Worm (Caenorhabditis elegans) whole organism, young adult: Measurements from ENCODE around the gene F56C3.9.
A peak's percentile ranks its signal among the peaks of the same experiment; 100 is the strongest.

ENCODE experiments used
- B0035.1 ChIP-seq: sonication (generic microtip); optimal IDR thresholded peaks from 2 replicates; lab custom pipeline; 2016; ENCODE audit warnings: missing genetic modification characterization, mild to moderate bottlenecking, missing compliant biosample characterization, missing genotype, missing genetic modification reagents
- D2030.7 ChIP-seq: fragments of 200-800 bp; sonication (Bioruptor generic); IDR thresholded peaks from 2 replicates; pipeline ENCODE4 v1.3.6; 2022; ENCODE audit warnings: missing genetic modification reagents, missing genetic modification characterization, missing compliant biosample characterization
- F39B2.1 ChIP-seq: fragments of 200-800 bp; sonication (Bioruptor generic); IDR thresholded peaks from 2 replicates; pipeline ENCODE4 v1.3.6; 2022; ENCODE audit warnings: missing genetic modification reagents, missing genetic modification characterization, missing compliant biosample characterization
- F49E8.2 ChIP-seq: sonication (generic microtip); optimal IDR thresholded peaks from 3 replicates; lab custom pipeline; 2017; ENCODE audit warnings: missing genetic modification characterization, mild to moderate bottlenecking, missing compliant biosample characterization, antibody characterized with exemption, moderate library complexity; ENCODE audit not compliant: insufficient read depth
- T26A5.8 ChIP-seq: sonication (generic microtip); optimal IDR thresholded peaks from 2 replicates; lab custom pipeline; 2016; ENCODE audit warnings: missing genetic modification characterization, missing compliant biosample characterization
- Y53F4B.3 ChIP-seq: fragments of 200-800 bp; sonication (Bioruptor generic); IDR thresholded peaks from 2 replicates; pipeline ENCODE4 v1.3.6; 2022; ENCODE audit warnings: missing genetic modification reagents, missing genetic modification characterization, missing compliant biosample characterization
- Y67H2A.10 ChIP-seq: fragments of 200-800 bp; sonication (Bioruptor generic); conservative IDR thresholded peaks from 2 replicates; pipeline ENCODE4 v1.3.6; 2022; ENCODE audit warnings: missing genetic modification reagents, missing genetic modification characterization, missing compliant biosample characterization
- ZK185.1 ChIP-seq: sonication (generic microtip); optimal IDR thresholded peaks from 2 replicates; lab custom pipeline; 2016; ENCODE audit warnings: mild to moderate bottlenecking, missing genetic modification characterization, missing compliant biosample characterization; ENCODE audit not compliant: poor library complexity, severe bottlenecking
- bed-2 ChIP-seq: fragments of 200-800 bp; sonication (Bioruptor generic); IDR thresholded peaks from 2 replicates; pipeline ENCODE4 v1.3.6; 2022; ENCODE audit warnings: missing genetic modification reagents, missing genetic modification characterization, missing compliant biosample characterization
- cebp-2 ChIP-seq: fragments of 200-800 bp; sonication (Bioruptor generic); IDR thresholded peaks from 2 replicates; pipeline ENCODE4 v1.3.6; 2022; ENCODE audit warnings: missing genetic modification characterization, missing compliant biosample characterization
- ceh-100 ChIP-seq: fragments of 200-800 bp; sonication (Bioruptor generic); IDR thresholded peaks from 2 replicates; pipeline ENCODE4 v1.3.6; 2022; ENCODE audit warnings: missing genetic modification reagents, missing genetic modification characterization, missing compliant biosample characterization
- ceh-27 ChIP-seq: fragments of 200-800 bp; sonication (Bioruptor generic); optimal IDR thresholded peaks from 2 replicates; lab custom pipeline; 2018; ENCODE audit warnings: mild to moderate bottlenecking, missing genetic modification characterization, moderate library complexity, missing compliant biosample characterization
- dpff-1 ChIP-seq: sonication (generic microtip); optimal IDR thresholded peaks from 2 replicates; lab custom pipeline; 2017; ENCODE audit warnings: mild to moderate bottlenecking, missing genetic modification characterization, missing compliant biosample characterization
- dpl-1 ChIP-seq: fragments of 150-350 bp; optimal IDR thresholded peaks from 2 replicates; lab custom pipeline; 2014; ENCODE audit warnings: missing biosample characterization, missing genetic modification reagents, missing genetic modification characterization
- egrh-3 ChIP-seq: fragments of 200-800 bp; sonication (Bioruptor generic); IDR thresholded peaks from 2 replicates; pipeline ENCODE4 v1.3.6; 2022; ENCODE audit warnings: missing genetic modification reagents, missing genetic modification characterization, missing compliant biosample characterization
- ets-4 ChIP-seq: fragments of 200-800 bp; sonication (Bioruptor generic); optimal IDR thresholded peaks from 2 replicates; lab custom pipeline; 2018; ENCODE audit warnings: mild to moderate bottlenecking, missing genetic modification characterization, missing compliant biosample characterization
- fkh-3 ChIP-seq: sonication (generic microtip); optimal IDR thresholded peaks from 2 replicates; lab custom pipeline; 2016; ENCODE audit warnings: mild to moderate bottlenecking, missing genetic modification characterization, missing compliant biosample characterization
- hlh-12 ChIP-seq: sonication (generic microtip); optimal IDR thresholded peaks from 2 replicates; lab custom pipeline; 2016; ENCODE audit warnings: missing genetic modification characterization, missing compliant biosample characterization
- hlh-26 ChIP-seq: fragments of 200-800 bp; sonication (Bioruptor generic); conservative IDR thresholded peaks from 2 replicates; pipeline ENCODE4 v1.3.6; 2022; ENCODE audit warnings: missing genetic modification reagents, missing genetic modification characterization, missing compliant biosample characterization
- let-526 ChIP-seq: fragments of 200-800 bp; sonication (Bioruptor generic); IDR thresholded peaks from 2 replicates; pipeline ENCODE4 v1.3.6; 2022; ENCODE audit warnings: missing genetic modification reagents, missing genetic modification characterization, missing compliant biosample characterization
- lsy-27 ChIP-seq: sonication (generic microtip); optimal IDR thresholded peaks from 2 replicates; lab custom pipeline; 2017; ENCODE audit warnings: missing genetic modification characterization, mild to moderate bottlenecking, missing compliant biosample characterization, antibody characterized with exemption, missing genotype, borderline replicate concordance; ENCODE audit not compliant: insufficient read depth
- madf-3 ChIP-seq: fragments of 200-800 bp; sonication (Bioruptor generic); IDR thresholded peaks from 2 replicates; pipeline ENCODE4 v1.3.6; 2022; ENCODE audit warnings: missing genetic modification reagents, missing genetic modification characterization, missing compliant biosample characterization
- madf-6 ChIP-seq: fragments of 200-800 bp; sonication (Bioruptor generic); IDR thresholded peaks from 2 replicates; pipeline ENCODE4 v1.3.6; 2022; ENCODE audit warnings: missing genetic modification reagents, missing genetic modification characterization, missing compliant biosample characterization
- nfyb-1 ChIP-seq: fragments of 200-800 bp; sonication (Bioruptor generic); IDR thresholded peaks from 2 replicates; pipeline ENCODE4 v1.3.6; 2022; ENCODE audit warnings: missing genetic modification reagents, missing genetic modification characterization, missing compliant biosample characterization
- rpc-1 ChIP-seq, 2 experiments: fragments of 150-350 bp in 1 of 2; sonication (generic microtip) in 1 of 2; optimal IDR thresholded peaks; 2 replicates each; lab custom pipeline; 2014 to 2018; ENCODE audit warnings: missing biosample characterization in 1 of 2, missing genetic modification characterization in 1 of 2, missing genetic modification reagents in 1 of 2, missing genotype in 1 of 2
- snpc-1.1 ChIP-seq: sonication (generic microtip); optimal IDR thresholded peaks from 2 replicates; lab custom pipeline; 2017; ENCODE audit warnings: missing genetic modification characterization, mild to moderate bottlenecking, missing compliant biosample characterization, antibody characterized with exemption, moderate library complexity, missing genotype, missing genetic modification reagents; ENCODE audit not compliant: insufficient read depth
- snpc-4 ChIP-seq, 5 experiments: fragments of 150-350 bp in 1 of 5; sonication (generic microtip) in 4 of 5; optimal IDR thresholded peaks; 2 replicates each; lab custom pipeline; 2014 to 2018; ENCODE audit warnings: missing genetic modification characterization in 5 of 5, missing biosample characterization in 3 of 5, antibody characterized with exemption in 2 of 5, mild to moderate bottlenecking in 2 of 5, missing compliant biosample characterization in 2 of 5, missing genotype in 2 of 5, moderate library complexity in 2 of 5, missing genetic modification reagents in 1 of 5
- sptf-2 ChIP-seq: fragments of 200-800 bp; sonication (Bioruptor generic); optimal IDR thresholded peaks from 2 replicates; lab custom pipeline; 2018; ENCODE audit warnings: mild to moderate bottlenecking, missing genetic modification characterization, missing compliant biosample characterization
- tbp1 ChIP-seq: fragments of 200-800 bp; sonication (Bioruptor generic); optimal IDR thresholded peaks from 2 replicates; lab custom pipeline; 2018; ENCODE audit warnings: mild to moderate bottlenecking, missing genetic modification characterization, missing compliant biosample characterization
- tbx-9 ChIP-seq: sonication (generic microtip); optimal IDR thresholded peaks from 2 replicates; lab custom pipeline; 2016; ENCODE audit warnings: borderline replicate concordance, missing genetic modification characterization, inconsistent platforms, missing compliant biosample characterization
- unc-62 ChIP-seq: fragments of 150-350 bp; optimal IDR thresholded peaks from 2 replicates; lab custom pipeline; 2014; ENCODE audit warnings: missing biosample characterization, missing genetic modification reagents, missing genetic modification characterization
- zim-3 ChIP-seq: sonication (generic microtip); optimal IDR thresholded peaks from 2 replicates; lab custom pipeline; 2017; ENCODE audit warnings: mild to moderate bottlenecking, missing genetic modification characterization, moderate library complexity, missing compliant biosample characterization
- ztf-22 ChIP-seq: fragments of 200-800 bp; sonication (Bioruptor generic); optimal IDR thresholded peaks from 2 replicates; lab custom pipeline; 2018; ENCODE audit warnings: mild to moderate bottlenecking, missing genetic modification characterization, moderate library complexity, missing compliant biosample characterization
- ztf-25 ChIP-seq: fragments of 200-800 bp; sonication (Bioruptor generic); IDR thresholded peaks from 2 replicates; pipeline ENCODE4 v1.3.6; 2022; ENCODE audit warnings: missing genetic modification reagents, missing genetic modification characterization, missing compliant biosample characterization
- ztf-28 ChIP-seq: fragments of 200-800 bp; sonication (Bioruptor generic); IDR thresholded peaks from 2 replicates; pipeline ENCODE4 v1.3.6; 2022; ENCODE audit warnings: missing genetic modification reagents, missing genetic modification characterization, missing compliant biosample characterization
- ztf-6 ChIP-seq: fragments of 200-800 bp; sonication (Bioruptor generic); IDR thresholded peaks from 2 replicates; pipeline ENCODE4 v1.3.6; 2022; ENCODE audit warnings: missing genetic modification reagents, missing genetic modification characterization, missing compliant biosample characterization

The F56C3.9 gene

ce11 chrX:1344818-1345217, 49.0 kb downstream of the F56C3.9 start (continued):
- TF ChIP-seq tbp1 (GFP tag; lab: Kevin White, UChicago) = peak; percentile 77
- peak; percentile 28; the same call in 1 of the 2 replicates for TF ChIP-seq ceh-100 (GFP tag; lab: Robert Waterston, UW)
- peak; percentile 77 for TF ChIP-seq ztf-22 (GFP tag; lab: Kevin White, UChicago)
- TF ChIP-seq cebp-2 (GFP tag; lab: Robert Waterston, UW) = peak; percentile 98
- no peak for TF ChIP-seq snpc-1.1 (tag; lab: Kevin White, UChicago)
- TF ChIP-seq madf-6 = no peak; the same call in 1 of the 2 replicates
- TF ChIP-seq fkh-3 (tag; lab: Kevin White, UChicago) = no peak
- TF ChIP-seq nfyb-1 (GFP tag; lab: Robert Waterston, UW) = peak; percentile 96
- no peak for TF ChIP-seq hlh-12
- TF ChIP-seq hlh-26 (GFP tag; lab: Robert Waterston, UW) = no peak
- peak; percentile 50 for TF ChIP-seq lsy-27 (tag; lab: Kevin White, UChicago)
- no peak for TF ChIP-seq sptf-2
- peak; percentile 62 for TF ChIP-seq dpff-1 (tag; lab: Kevin White, UChicago)
- no peak for TF ChIP-seq T26A5.8 (tag; lab: Kevin White, UChicago)
- no peak for TF ChIP-seq F39B2.1
- peak; percentile 90 for TF ChIP-seq B0035.1 (tag; lab: Kevin White, UChicago)
- TF ChIP-seq ZK185.1 (tag; lab: Kevin White, UChicago) = peak; percentile 98
- TF ChIP-seq D2030.7 (GFP tag; lab: Robert Waterston, UW) = no peak
- no peak for TF ChIP-seq ztf-25 (GFP tag; lab: Robert Waterston, UW)
- peak; percentile 94 for TF ChIP-seq ets-4
- TF ChIP-seq snpc-4 (GFP tag; optimal IDR thresholded peaks at IDR 0.05; lab: Kevin White, UChicago) = peak; percentile 67
- TF ChIP-seq snpc-4 (tag; optimal IDR thresholded peaks at IDR 0.05; lab: Kevin White, UChicago) = peak; percentile 55 to 88 (median 80)
- TF ChIP-seq tbx-9 (tag; lab: Kevin White, UChicago) = no peak
- TF ChIP-seq Y67H2A.10 (GFP tag; lab: Robert Waterston, UW) = no peak
- TF ChIP-seq Y53F4B.3 (GFP tag; lab: Robert Waterston, UW) = no peak
- no peak for TF ChIP-seq ztf-28
- peak; percentile 19 for TF ChIP-seq unc-62 (GFP tag; lab: Kevin White, UChicago)
- TF ChIP-seq dpl-1 = no peak
- no peak for TF ChIP-seq let-526 (GFP tag; lab: Robert Waterston, UW)
- TF ChIP-seq, all 124 proteins: peak for 71

ce11 chrX:1344321-1344720, 49.5 kb downstream of the F56C3.9 start, which contains the start of gene ins-39:
ins-39 (minus strand) TSS chrX:1344421.
- TF ChIP-seq bed-2 (GFP tag; lab: Robert Waterston, UW) (no peak), ceh-27 (GFP tag; lab: Kevin White, UChicago) (no peak), D2030.7 (GFP tag; lab: Robert Waterston, UW) (no peak), rpc-1 (optimal IDR thresholded peaks at IDR 0.05; lab: Kevin White, UChicago) (no peak), rpc-1 (tag; optimal IDR thresholded peaks at IDR 0.05; lab: Kevin White, UChicago) (no peak), zim-3 (tag; lab: Kevin White, UChicago) (no peak), ztf-6 (GFP tag; lab: Robert Waterston, UW) (no peak), T26A5.8 (tag; lab: Kevin White, UChicago) (no peak), madf-3 (no peak), egrh-3 (GFP tag; lab: Robert Waterston, UW) (no peak), F49E8.2 (tag; lab: Kevin White, UChicago) (no peak)
- TF ChIP-seq, all 124 proteins: peak for 0
